Worm (Caenorhabditis elegans) whole organism, L3 larva: ENCODE measurements around the gene T20D4.10.

Experiments
- elt-2 ChIP-seq: sonication (generic microtip); optimal IDR thresholded peaks from 2 replicates; lab custom pipeline; 2016; ENCODE audit warnings: missing genetic modification reagents, mild to moderate bottlenecking, missing genetic modification characterization, missing compliant biosample characterization
- fkh-10 ChIP-seq: sonication (generic microtip); optimal IDR thresholded peaks from 2 replicates; lab custom pipeline; 2017; ENCODE audit warnings: missing biosample characterization, missing genetic modification reagents, missing genetic modification characterization
- lin-15B ChIP-seq: fragments of 150-350 bp; optimal IDR thresholded peaks from 2 replicates; lab custom pipeline; 2014; ENCODE audit warnings: missing biosample characterization, missing genetic modification characterization
- nfya-1 ChIP-seq: sonication (generic microtip); optimal IDR thresholded peaks from 2 replicates; lab custom pipeline; 2017; ENCODE audit warnings: missing genetic modification characterization, mild to moderate bottlenecking, missing compliant biosample characterization, antibody characterized with exemption, moderate library complexity; ENCODE audit not compliant: insufficient read depth
- nhr-76 ChIP-seq: fragments of 150-350 bp; sonication (generic microtip); optimal IDR thresholded peaks from 5 replicates; lab custom pipeline; 2014; ENCODE audit warnings: missing biosample characterization, missing genetic modification characterization
- snpc-4 ChIP-seq: fragments of 150-350 bp; optimal IDR thresholded peaks from 2 replicates; lab custom pipeline; 2014; ENCODE audit warnings: missing biosample characterization, missing genetic modification characterization

DNA sequence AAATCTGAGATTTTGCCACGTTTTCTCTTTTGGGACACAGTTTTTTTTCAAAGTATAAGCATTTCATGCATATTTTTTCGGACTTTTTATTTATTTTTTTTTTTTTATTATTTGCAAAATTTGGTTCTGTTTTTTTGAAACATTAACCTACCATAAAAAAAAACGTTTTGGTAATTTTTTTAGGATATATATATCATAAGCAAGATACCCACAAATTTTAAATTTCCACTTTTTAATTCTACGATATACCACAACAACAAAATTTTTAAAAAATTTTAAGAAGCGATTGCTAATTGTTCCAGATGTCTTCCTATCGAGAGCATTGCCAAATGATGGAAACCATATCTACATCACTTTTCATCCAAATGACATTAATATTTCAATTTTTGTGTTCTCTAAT, 28.6 kb downstream of the T20D4.10 start, which contains the start of gene srab-20:
- no peak for TF ChIP-seq nhr-76
- no peak for TF ChIP-seq lin-15B (tag; lab: Kevin White, UChicago)
- TF ChIP-seq snpc-4 (tag; lab: Kevin White, UChicago), result no peak
- no peak for TF ChIP-seq nfya-1 (tag; lab: Kevin White, UChicago)
- TF ChIP-seq elt-2, result no peak
- no peak for TF ChIP-seq fkh-10
